Fruit fly (Drosophila melanogaster): ENCODE measurements around the gene mthl11.
A peak's percentile ranks its signal among the peaks of the same experiment; 100 is the strongest.

The mthl11 gene

DNA sequence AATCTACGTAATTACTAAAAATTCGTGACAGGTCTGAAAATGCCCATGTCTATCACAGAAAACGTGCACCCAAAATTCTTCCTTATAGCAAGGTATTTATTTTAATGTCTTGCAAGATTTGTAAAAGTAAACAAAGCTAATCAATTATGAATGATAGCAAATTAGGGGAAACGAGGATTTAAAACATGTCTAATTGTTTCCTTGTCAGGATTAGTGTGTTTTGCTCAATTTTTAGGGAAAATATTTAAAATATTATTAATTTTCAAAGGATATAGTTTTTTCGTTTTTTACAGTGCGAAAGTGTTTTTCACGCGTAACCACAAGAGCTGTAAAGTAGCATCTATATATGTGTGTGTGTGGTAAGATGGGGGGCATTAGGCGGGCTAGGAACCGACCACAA, 21.8 kb upstream of the mthl11 start:
- TF ChIP-seq CG14711 (tag; optimal IDR thresholded peaks at IDR 0.05) (no peak), kay (GFP tag; ENCODE audit: borderline replicate concordance) (peak; percentile 75), Crg-1 (GFP tag; optimal IDR thresholded peaks at IDR 0.05) (no peak)

DNA sequence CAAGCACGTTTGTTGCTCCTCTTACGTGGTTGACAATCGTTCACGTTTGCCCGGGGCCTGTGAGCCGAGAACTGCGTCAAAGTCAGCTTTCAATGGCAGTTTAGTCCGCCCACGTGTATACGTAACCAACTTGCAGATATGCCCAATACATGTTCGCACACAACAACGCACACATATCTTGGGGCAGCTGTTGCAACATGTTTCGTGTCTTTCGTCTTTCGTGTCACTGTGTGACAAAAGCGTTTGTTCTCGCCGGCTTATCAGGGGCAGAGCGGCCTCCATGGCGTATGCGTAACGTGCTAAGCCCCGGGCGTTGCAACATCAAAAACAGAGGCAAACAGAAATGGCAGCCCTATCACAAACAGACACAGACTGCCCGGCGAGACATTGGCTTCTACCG, 21.4 kb upstream of the mthl11 start:
- TF ChIP-seq pad (GFP tag; optimal IDR thresholded peaks at IDR 0.05), result no peak
- no peak for TF ChIP-seq CG11617 (GFP tag; optimal IDR thresholded peaks at IDR 0.05)
- no peak for TF ChIP-seq Crg-1 (GFP tag; optimal IDR thresholded peaks at IDR 0.05)
- TF ChIP-seq CG7101 (tag; optimal IDR thresholded peaks at IDR 0.05), result no peak
- no peak for TF ChIP-seq CG1620 (GFP tag; optimal IDR thresholded peaks at IDR 0.05)
- no peak for TF ChIP-seq cnc (optimal IDR thresholded peaks at IDR 0.05)
- no peak for TF ChIP-seq tj (GFP tag; optimal IDR thresholded peaks at IDR 0.05)
- TF ChIP-seq Clk (GFP tag; optimal IDR thresholded peaks at IDR 0.05), result no peak
- TF ChIP-seq bab1 (GFP tag; optimal IDR thresholded peaks at IDR 0.05), result no peak
- TF ChIP-seq ovo (GFP tag; optimal IDR thresholded peaks at IDR 0.05), result no peak
- TF ChIP-seq CG33017 (tag; optimal IDR thresholded peaks at IDR 0.05), result no peak
- TF ChIP-seq Hr96 (GFP tag; optimal IDR thresholded peaks at IDR 0.05), result no peak
- TF ChIP-seq CG14711 (tag; optimal IDR thresholded peaks at IDR 0.05), result no peak
- TF ChIP-seq CG12768 (GFP tag; optimal IDR thresholded peaks at IDR 0.05), result no peak
- no peak for TF ChIP-seq kay (GFP tag; ENCODE audit: borderline replicate concordance)
- no peak for TF ChIP-seq CG5204 (GFP tag; optimal IDR thresholded peaks at IDR 0.05)
- no peak for TF ChIP-seq cic (GFP tag; optimal IDR thresholded peaks at IDR 0.05)
- TF ChIP-seq CG7045 (GFP tag; optimal IDR thresholded peaks at IDR 0.05), result no peak
- no peak for TF ChIP-seq Mnt (GFP tag; optimal IDR thresholded peaks at IDR 0.05)
- no peak for TF ChIP-seq toe (GFP tag; optimal IDR thresholded peaks at IDR 0.05)

DNA sequence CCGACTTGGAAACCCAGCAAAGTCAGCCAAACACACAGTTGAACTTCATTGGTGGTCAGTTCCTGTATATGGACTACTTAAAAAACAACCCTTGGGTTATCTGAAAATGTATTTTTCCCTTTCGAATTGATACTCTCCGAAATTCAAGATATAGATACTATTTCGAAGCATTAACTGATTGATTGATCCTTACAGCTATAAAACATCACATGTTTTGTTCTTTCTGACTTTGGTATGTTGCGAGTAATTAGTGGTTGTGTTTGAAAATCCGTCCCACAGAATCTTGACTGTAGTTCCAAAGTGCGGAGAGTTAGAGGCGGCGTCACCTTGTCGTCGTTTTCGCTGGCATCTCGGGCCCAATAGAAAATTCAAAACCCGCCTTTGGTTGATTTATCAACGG, 20.8 kb upstream of the mthl11 start:
- TF ChIP-seq cnc (optimal IDR thresholded peaks at IDR 0.05), result no peak
- peak; percentile 28 for TF ChIP-seq CG14711 (tag; optimal IDR thresholded peaks at IDR 0.05)
- peak; percentile 1 for TF ChIP-seq kay (GFP tag; ENCODE audit: borderline replicate concordance)
- peak; percentile 27 for TF ChIP-seq CG33017 (tag; optimal IDR thresholded peaks at IDR 0.05)
- no peak for TF ChIP-seq ovo (GFP tag; optimal IDR thresholded peaks at IDR 0.05)
- no peak for TF ChIP-seq toe (GFP tag; optimal IDR thresholded peaks at IDR 0.05)
- TF ChIP-seq Mnt (GFP tag; optimal IDR thresholded peaks at IDR 0.05), result no peak
- TF ChIP-seq cic (GFP tag; optimal IDR thresholded peaks at IDR 0.05), result no peak
- peak; percentile 48 for TF ChIP-seq Hr96 (GFP tag; optimal IDR thresholded peaks at IDR 0.05)
- TF ChIP-seq CG7045 (GFP tag; optimal IDR thresholded peaks at IDR 0.05), result peak; percentile 44
- TF ChIP-seq CG12768 (GFP tag; optimal IDR thresholded peaks at IDR 0.05), result peak; percentile 75
- TF ChIP-seq CG11617 (GFP tag; optimal IDR thresholded peaks at IDR 0.05), result peak; percentile 51
- TF ChIP-seq pad (GFP tag; optimal IDR thresholded peaks at IDR 0.05), result peak; percentile 1
- TF ChIP-seq CG5204 (GFP tag; optimal IDR thresholded peaks at IDR 0.05), result peak; percentile 40
- TF ChIP-seq CG1620 (GFP tag; optimal IDR thresholded peaks at IDR 0.05), result no peak
- TF ChIP-seq bab1 (GFP tag; optimal IDR thresholded peaks at IDR 0.05), result no peak
- TF ChIP-seq CG7101 (tag; optimal IDR thresholded peaks at IDR 0.05), result peak; percentile 57
- TF ChIP-seq Clk (GFP tag; optimal IDR thresholded peaks at IDR 0.05), result no peak
- TF ChIP-seq tj (GFP tag; optimal IDR thresholded peaks at IDR 0.05), result peak; percentile 33
- TF ChIP-seq Crg-1 (GFP tag; optimal IDR thresholded peaks at IDR 0.05), result no peak

DNA sequence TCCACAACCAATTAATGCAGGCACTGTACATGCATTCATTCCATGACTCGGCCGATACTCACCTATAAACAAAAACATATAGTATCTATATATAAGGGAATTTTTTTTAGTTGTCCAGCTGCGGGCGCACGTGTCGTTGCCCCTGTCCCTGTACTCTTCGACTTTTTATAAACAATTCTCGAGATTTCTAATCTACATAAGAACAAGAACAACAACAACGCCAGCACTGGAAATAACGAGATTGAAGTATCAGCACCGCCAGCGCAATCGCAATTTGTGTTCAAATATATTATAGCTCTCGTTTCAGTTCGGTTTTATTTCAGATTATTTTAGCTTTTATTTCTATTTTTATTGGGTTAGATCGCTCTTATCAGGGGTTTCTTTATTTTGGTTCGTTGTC, 19.9 kb upstream of the mthl11 start:
- peak; percentile 16 for TF ChIP-seq Mnt (GFP tag; optimal IDR thresholded peaks at IDR 0.05)

DNA sequence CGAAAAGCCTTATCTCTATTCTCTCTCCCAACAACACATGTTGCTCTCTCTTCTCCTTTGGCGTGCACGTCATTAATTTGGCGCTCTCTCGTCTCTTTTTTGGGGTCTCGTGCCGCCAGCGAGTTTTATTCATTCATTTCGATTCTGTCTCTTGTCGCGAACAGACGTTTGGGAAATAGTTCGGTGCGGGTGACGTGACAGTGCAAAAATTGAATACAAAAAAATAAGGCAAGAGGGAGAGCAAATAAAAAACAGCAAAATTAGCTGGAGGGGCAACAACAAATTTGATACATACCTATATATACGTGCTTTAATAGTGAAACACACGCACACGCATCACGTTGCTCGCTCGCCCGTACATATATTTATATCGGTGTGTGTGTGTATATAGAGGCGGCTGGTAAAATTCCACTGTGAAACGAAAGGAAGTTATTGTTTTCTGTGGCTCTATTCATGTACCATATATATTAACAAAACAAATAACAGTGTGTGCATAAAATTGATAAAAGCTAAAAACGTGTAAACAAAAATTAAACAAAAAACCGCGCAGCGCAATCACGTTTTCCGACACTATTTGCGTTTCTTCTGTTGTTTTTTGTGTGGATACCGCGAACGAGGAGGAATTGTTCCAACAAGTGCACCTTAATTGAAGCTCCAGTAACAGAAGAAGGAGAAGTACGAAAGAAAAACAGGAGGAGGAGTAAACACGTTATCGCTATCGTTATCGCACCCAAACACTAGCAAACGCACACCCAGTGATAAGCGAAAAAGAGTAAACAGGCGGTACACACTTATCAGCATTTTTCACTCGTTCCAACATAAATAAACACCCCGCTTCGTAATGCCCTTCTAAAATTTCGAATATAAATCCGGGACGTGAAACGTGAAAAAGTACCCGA, 12.5 kb upstream of the mthl11 start, which contains the start of gene cwo:
TSS of gene cwo (plus strand) at position 131 of the 899 bp plus-strand sequence.
- peak; percentile 12 for TF ChIP-seq bab1 (GFP tag; optimal IDR thresholded peaks at IDR 0.05)
- peak; percentile 26 for TF ChIP-seq Crg-1 (GFP tag; optimal IDR thresholded peaks at IDR 0.05)
- TF ChIP-seq cnc (optimal IDR thresholded peaks at IDR 0.05), result peak; percentile 84 to 95
- peak; percentile 41 for TF ChIP-seq CG33017 (tag; optimal IDR thresholded peaks at IDR 0.05)
- peak; percentile 20 for TF ChIP-seq pad (GFP tag; optimal IDR thresholded peaks at IDR 0.05)
- TF ChIP-seq Hr96 (GFP tag; optimal IDR thresholded peaks at IDR 0.05), result no peak
- peak; percentile 58 for TF ChIP-seq CG12768 (GFP tag; optimal IDR thresholded peaks at IDR 0.05)
- no peak for TF ChIP-seq Clk (GFP tag; optimal IDR thresholded peaks at IDR 0.05)
- peak; percentile 48 for TF ChIP-seq tj (GFP tag; optimal IDR thresholded peaks at IDR 0.05)
- peak; percentile 34 for TF ChIP-seq CG14711 (tag; optimal IDR thresholded peaks at IDR 0.05)
- no peak for TF ChIP-seq ovo (GFP tag; optimal IDR thresholded peaks at IDR 0.05)
- TF ChIP-seq CG7045 (GFP tag; optimal IDR thresholded peaks at IDR 0.05), result peak; percentile 13
- peak; percentile 88 for TF ChIP-seq kay (GFP tag; ENCODE audit: borderline replicate concordance)
- TF ChIP-seq CG1620 (GFP tag; optimal IDR thresholded peaks at IDR 0.05), result no peak
- TF ChIP-seq Mnt (GFP tag; optimal IDR thresholded peaks at IDR 0.05), result peak; percentile 62
- TF ChIP-seq cic (GFP tag; optimal IDR thresholded peaks at IDR 0.05), result peak; percentile 84
- peak; percentile 48 for TF ChIP-seq CG7101 (tag; optimal IDR thresholded peaks at IDR 0.05)

DNA sequence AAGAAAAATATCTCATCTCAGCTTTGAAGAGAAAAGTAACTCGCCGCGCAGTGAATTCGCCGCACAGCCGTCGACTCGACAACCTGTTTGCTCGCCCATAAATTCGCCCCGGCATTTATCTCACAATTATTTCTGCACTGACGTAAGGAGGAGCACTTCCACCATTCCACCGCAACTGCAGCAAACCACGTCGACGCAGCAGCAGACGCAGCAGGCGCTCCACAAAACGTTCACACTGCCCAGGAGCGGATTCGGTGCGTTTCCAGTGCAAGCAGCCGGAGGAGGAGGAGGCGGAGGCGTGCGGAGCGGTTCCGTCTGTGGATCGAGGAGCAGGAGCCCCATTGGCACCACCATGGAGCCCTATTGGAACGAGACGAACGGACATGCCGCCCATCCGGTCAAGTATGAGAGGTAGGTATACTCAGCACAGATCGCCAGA, 11.8 kb upstream of the mthl11 start:
- TF ChIP-seq CG12768 (GFP tag; optimal IDR thresholded peaks at IDR 0.05) (no peak), Hr96 (GFP tag; optimal IDR thresholded peaks at IDR 0.05) (no peak), kay (GFP tag; ENCODE audit: borderline replicate concordance) (no peak), cnc (optimal IDR thresholded peaks at IDR 0.05) (no peak), Clk (GFP tag; optimal IDR thresholded peaks at IDR 0.05) (no peak), CG7045 (GFP tag; optimal IDR thresholded peaks at IDR 0.05) (no peak), tj (GFP tag; optimal IDR thresholded peaks at IDR 0.05) (no peak), ovo (GFP tag; optimal IDR thresholded peaks at IDR 0.05) (no peak), Mnt (GFP tag; optimal IDR thresholded peaks at IDR 0.05) (no peak), CG7101 (tag; optimal IDR thresholded peaks at IDR 0.05) (no peak), cic (GFP tag; optimal IDR thresholded peaks at IDR 0.05) (no peak), toe (GFP tag; optimal IDR thresholded peaks at IDR 0.05) (no peak), CG11617 (GFP tag; optimal IDR thresholded peaks at IDR 0.05) (no peak), CG33017 (tag; optimal IDR thresholded peaks at IDR 0.05) (no peak), CG14711 (tag; optimal IDR thresholded peaks at IDR 0.05) (no peak)
